Worm (Caenorhabditis elegans): ENCODE data around the gene slc-36.3.

- TF ChIP-seq ztf-23 (GFP tag; IDR thresholded peaks at IDR 0.05) (no peak), ztf-29 (GFP tag; IDR thresholded peaks at IDR 0.05) (no peak), ref-1 (GFP tag; conservative IDR thresholded peaks at IDR 0.05) (no peak), klf-2 (GFP tag; conservative IDR thresholded peaks at IDR 0.05) (no peak), flt-1 (GFP tag; IDR thresholded peaks at IDR 0.05) (no peak)
Observed at ce11 chrV:20527493-20527892, 16.5 kb downstream of the slc-36.3 start, which contains the start of gene Y38H6C.13.
